Worm (Caenorhabditis elegans): ENCODE data around the gene ZK1320.11.

ZK1320.11 gene

ce11 chrII:9686663-9687193, 19.3 kb downstream of the ZK1320.11 start, which contains the start of gene ZK1320.9:
Gene ZK1320.9, minus strand, starts transcription at chrII:9686713.
- TF ChIP-seq chd-7 (tag; optimal IDR thresholded peaks at IDR 0.05) (no peak), sptf-2 (GFP tag; optimal IDR thresholded peaks at IDR 0.05) (no peak), nhr-80 (tag; optimal IDR thresholded peaks at IDR 0.05) (peak; percentile 31), mes-4 (tag; optimal IDR thresholded peaks at IDR 0.05) (no peak), mel-28 (tag; optimal IDR thresholded peaks at IDR 0.05; ENCODE audit: borderline replicate concordance) (no peak), ztf-26 (tag; optimal IDR thresholded peaks at IDR 0.05) (peak; percentile 14), hmg-1.2 (GFP tag; IDR thresholded peaks at IDR 0.05) (peak; percentile 69), lin-40 (tag; optimal IDR thresholded peaks at IDR 0.05) (peak; percentile 16), lin-54 (GFP tag; optimal IDR thresholded peaks at IDR 0.05) (no peak), attf-3 (GFP tag; conservative IDR thresholded peaks at IDR 0.05) (peak; percentile 66), sdz-38 (tag; optimal IDR thresholded peaks at IDR 0.05) (no peak), F23B12.7 (tag; optimal IDR thresholded peaks at IDR 0.05; ENCODE audit: insufficient read depth) (peak; percentile 7)

- TF ChIP-seq ztf-28 (GFP tag; IDR thresholded peaks at IDR 0.05): no peak
Observed at ce11 chrII:9690067-9690632, 22.7 kb downstream of the ZK1320.11 start.

DNA sequence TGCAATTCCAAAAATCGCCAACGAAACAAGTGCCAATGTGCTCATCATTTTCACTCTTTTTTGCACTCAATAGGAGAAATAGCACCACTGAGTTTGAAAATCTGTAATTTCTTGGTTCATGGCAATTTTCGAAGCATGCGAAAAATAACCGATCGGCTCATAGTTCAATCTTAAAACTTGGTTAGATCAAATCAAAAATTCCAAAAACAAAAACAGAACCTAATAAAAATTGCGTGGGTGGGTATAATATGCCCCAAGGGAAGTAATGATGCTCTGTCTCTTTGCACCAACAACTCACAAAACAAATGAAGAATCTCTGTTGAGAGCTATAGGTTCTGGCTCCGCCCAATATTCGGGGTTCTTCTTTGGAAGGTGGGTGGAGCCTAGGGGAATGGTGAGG, 24.4 kb downstream of the ZK1320.11 start, which contains the start of gene nlp-11:
Gene nlp-11 (minus strand): TSS at position 101 of the 400 bp plus-strand sequence.
- TF ChIP-seq nhr-90 (tag; optimal IDR thresholded peaks at IDR 0.05) (no peak), attf-6 (GFP tag; IDR thresholded peaks at IDR 0.05) (no peak), ztf-22 (GFP tag; optimal IDR thresholded peaks at IDR 0.05) (no peak), tbx-9 (tag; optimal IDR thresholded peaks at IDR 0.05; ENCODE audit: borderline replicate concordance) (no peak)

DNA sequence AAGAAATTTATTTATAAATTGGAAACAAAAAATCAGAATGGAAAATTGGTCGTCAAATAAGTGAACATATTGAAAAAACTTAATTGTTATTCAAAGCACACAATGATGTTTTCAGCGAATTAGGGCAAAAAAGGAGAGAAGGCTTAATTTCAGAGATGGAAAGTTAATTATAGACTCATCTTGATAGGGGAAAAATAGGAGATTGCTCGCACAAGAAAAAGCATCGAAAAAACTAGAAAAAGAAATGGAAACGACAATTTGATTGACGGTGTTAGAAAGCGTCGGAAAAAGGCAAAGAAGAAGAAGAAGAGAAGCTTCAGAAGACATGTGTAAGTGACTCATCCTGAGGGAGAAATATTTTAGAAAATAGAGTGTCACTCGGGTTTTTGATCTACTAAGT, 28.5 kb downstream of the ZK1320.11 start:
- TF ChIP-seq lin-26 (GFP tag; IDR thresholded peaks at IDR 0.05) (no peak), rcor-1 (GFP tag; IDR thresholded peaks at IDR 0.05) (no peak), F52B5.7 (tag; optimal IDR thresholded peaks at IDR 0.05) (no peak), lsl-1 (GFP tag; optimal IDR thresholded peaks at IDR 0.05) (no peak), rec-8 (tag; optimal IDR thresholded peaks at IDR 0.05) (no peak)

ce11 chrII:9700363-9700762, 32.9 kb downstream of the ZK1320.11 start, which contains the start of the genes Y53C12A.8 and Y53C12A.7:
Gene Y53C12A.8, minus strand, starts transcription at chrII:9700463.
Gene Y53C12A.7, plus strand, starts transcription at chrII:9700543.
- TF ChIP-seq F49E8.2 (tag; optimal IDR thresholded peaks at IDR 0.05; ENCODE audit: insufficient read depth) (no peak), ztf-18 (tag; optimal IDR thresholded peaks at IDR 0.05) (no peak), lsy-27 (tag; optimal IDR thresholded peaks at IDR 0.05; ENCODE audit: borderline replicate concordance, insufficient read depth) (no peak), sdz-38 (tag; optimal IDR thresholded peaks at IDR 0.05) (no peak), atf-7 (tag; optimal IDR thresholded peaks at IDR 0.05) (no peak), lin-40 (tag; optimal IDR thresholded peaks at IDR 0.05) (no peak), rpc-1 (optimal IDR thresholded peaks at IDR 0.05) (no peak), rpc-1 (tag; optimal IDR thresholded peaks at IDR 0.05) (no peak), F33H1.4 (GFP tag; IDR thresholded peaks at IDR 0.05) (no peak), F22D6.2 (tag; optimal IDR thresholded peaks at IDR 0.05) (no peak), attf-6 (GFP tag; IDR thresholded peaks at IDR 0.05) (no peak), ztf-3 (GFP tag; optimal IDR thresholded peaks at IDR 0.05) (no peak)
